Worm (Caenorhabditis elegans) whole organism, L1 larva: ENCODE measurements around the gene chil-9.

Experiments used
- C34B4.2 ChIP-seq: sonication (generic microtip); optimal IDR thresholded peaks from 2 replicates; lab custom pipeline; 2017; ENCODE audit warnings: mild to moderate bottlenecking, missing genetic modification characterization, missing compliant biosample characterization
- aha-1 ChIP-seq: fragments of 150-350 bp; optimal IDR thresholded peaks from 2 replicates; lab custom pipeline; 2014; ENCODE audit warnings: missing biosample characterization, missing genetic modification characterization
- ceh-8 ChIP-seq: fragments of 200-800 bp; sonication (Bioruptor generic); optimal IDR thresholded peaks from 2 replicates; lab custom pipeline; 2018; ENCODE audit warnings: mild to moderate bottlenecking, missing genetic modification characterization, moderate library complexity, missing compliant biosample characterization
- ceh-82 ChIP-seq, 3 experiments: fragments of 150-350 bp in 1 of 3; sonication (generic microtip) in 2 of 3; optimal IDR thresholded peaks; 2 replicates each; lab custom pipeline; 2014 to 2017; ENCODE audit warnings: missing biosample characterization in 3 of 3, missing genetic modification characterization in 3 of 3
- ceh-88 ChIP-seq: fragments of 200-800 bp; sonication (Bioruptor generic); IDR thresholded peaks from 2 replicates; pipeline ENCODE4 v1.3.6; 2022; ENCODE audit warnings: missing genetic modification characterization, missing compliant biosample characterization
- dpl-1 ChIP-seq, 3 experiments: fragments of 150-350 bp in 2 of 3; sonication (generic microtip) in 1 of 3; optimal IDR thresholded peaks; 2 replicates each; lab custom pipeline; 2014 to 2017; ENCODE audit warnings: missing biosample characterization in 3 of 3, missing genetic modification characterization in 3 of 3, missing genetic modification reagents in 3 of 3
- egl-13 ChIP-seq: sonication (generic microtip); optimal IDR thresholded peaks from 2 replicates; lab custom pipeline; 2016; ENCODE audit warnings: missing genotype, missing genetic modification reagents, missing genetic modification characterization, missing compliant biosample characterization
- fos-1 ChIP-seq: fragments of 150-350 bp; optimal IDR thresholded peaks from 2 replicates; lab custom pipeline; 2014; ENCODE audit warnings: missing biosample characterization, missing genetic modification characterization
- irx-1 ChIP-seq: sonication (generic microtip); optimal IDR thresholded peaks from 2 replicates; lab custom pipeline; 2016; ENCODE audit warnings: missing genetic modification characterization, missing compliant biosample characterization
- lin-15B ChIP-seq: fragments of 150-350 bp; sonication (generic microtip); optimal IDR thresholded peaks from 3 replicates; lab custom pipeline; 2014; ENCODE audit warnings: missing biosample characterization, missing genetic modification characterization
- lsy-2 ChIP-seq, 2 experiments: fragments of 150-350 bp; optimal IDR thresholded peaks; 2 replicates each; lab custom pipeline; 2014; ENCODE audit warnings: missing biosample characterization in 2 of 2, missing genetic modification characterization in 2 of 2
- nhr-12 ChIP-seq: sonication (generic microtip); optimal IDR thresholded peaks from 2 replicates; lab custom pipeline; 2017; ENCODE audit warnings: missing biosample characterization, missing genetic modification characterization
- nhr-28 ChIP-seq: fragments of 150-350 bp; optimal IDR thresholded peaks from 2 replicates; lab custom pipeline; 2014; ENCODE audit warnings: missing biosample characterization, missing genetic modification characterization
- nhr-77 ChIP-seq: fragments of 150-350 bp; optimal IDR thresholded peaks from 2 replicates; lab custom pipeline; 2014; ENCODE audit warnings: missing biosample characterization, missing genetic modification characterization
- nhr-84 ChIP-seq: sonication (generic microtip); optimal IDR thresholded peaks from 2 replicates; lab custom pipeline; 2017; ENCODE audit warnings: missing biosample characterization, missing genetic modification characterization
- nhr-85 ChIP-seq: sonication (generic microtip); peaks from one replicate; lab custom pipeline; 2016; ENCODE audit warnings: missing genetic modification characterization, inconsistent platforms, missing compliant biosample characterization
- nhr-90 ChIP-seq: sonication (generic microtip); optimal IDR thresholded peaks from 2 replicates; lab custom pipeline; 2016; ENCODE audit warnings: mild to moderate bottlenecking, missing genetic modification characterization, missing compliant biosample characterization; ENCODE audit not compliant: poor library complexity
- sox-4 ChIP-seq: sonication (generic microtip); optimal IDR thresholded peaks from 2 replicates; lab custom pipeline; 2016; ENCODE audit warnings: missing genetic modification characterization, missing compliant biosample characterization
- sptf-1 ChIP-seq: fragments of 150-350 bp; optimal IDR thresholded peaks from 2 replicates; lab custom pipeline; 2014; ENCODE audit warnings: missing biosample characterization, missing genetic modification characterization
- unc-98 ChIP-seq: fragments of 200-800 bp; sonication (Bioruptor generic); IDR thresholded peaks from 2 replicates; pipeline ENCODE4 v1.3.6; 2022; ENCODE audit warnings: missing genetic modification characterization, missing compliant biosample characterization
- xbp-1 ChIP-seq: sonication (generic microtip); optimal IDR thresholded peaks from 2 replicates; lab custom pipeline; 2016; ENCODE audit warnings: missing genetic modification characterization, missing compliant biosample characterization
- zag-1 ChIP-seq: fragments of 150-350 bp; optimal IDR thresholded peaks from 2 replicates; lab custom pipeline; 2014; ENCODE audit warnings: missing biosample characterization, missing genetic modification characterization
- ztf-4 ChIP-seq: fragments of 150-350 bp; optimal IDR thresholded peaks from 2 replicates; lab custom pipeline; 2014; ENCODE audit warnings: missing biosample characterization, missing genetic modification characterization

chil-9 gene

DNA sequence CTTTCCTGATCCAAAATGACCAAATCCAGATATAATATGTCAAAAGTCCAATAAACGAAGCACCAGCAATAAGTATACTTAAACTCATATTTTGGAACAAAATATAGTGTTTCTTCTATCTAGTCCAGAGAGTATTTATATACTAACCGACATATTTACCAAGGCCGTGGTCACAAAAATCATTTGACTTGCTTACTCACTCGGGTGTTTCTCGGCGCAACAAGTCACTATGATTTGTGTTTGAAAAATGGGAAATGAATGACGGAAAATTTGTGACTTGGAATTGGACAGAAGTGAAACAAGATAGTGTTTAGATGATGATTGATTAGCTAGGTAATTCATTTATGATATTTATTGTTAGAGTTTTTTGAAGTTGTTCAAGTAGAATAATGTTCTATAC lies 44.9 kb downstream of the chil-9 start, which contains the start of gene cyp-13A5 (continued):
- TF ChIP-seq dpl-1 (GFP tag; optimal IDR thresholded peaks at IDR 0.05; lab: Kevin White, UChicago) (no peak), egl-13 (no peak), nhr-84 (tag; lab: Kevin White, UChicago) (no peak), ceh-88 (no peak), fos-1 (no peak), xbp-1 (tag; lab: Kevin White, UChicago) (no peak), ztf-4 (no peak)

DNA sequence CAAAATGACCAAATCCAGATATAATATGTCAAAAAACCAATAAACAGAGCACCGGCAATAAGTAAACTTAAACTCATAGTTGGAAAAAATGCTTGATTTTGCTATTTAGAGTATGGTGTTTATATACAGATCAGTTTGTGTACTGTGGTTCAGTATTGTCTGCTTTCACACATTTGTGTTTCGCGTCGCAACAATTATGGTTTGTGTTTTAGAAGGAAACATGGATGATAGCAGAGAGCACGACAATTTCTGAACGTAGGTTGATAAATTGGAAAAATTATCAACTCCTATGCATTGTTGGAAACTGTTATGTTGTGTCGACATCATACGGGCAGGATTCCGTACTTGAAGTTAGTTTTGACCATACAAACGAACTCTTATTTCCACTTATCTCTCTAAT lies 47.5 kb downstream of the chil-9 start, which contains the start of gene cyp-13A4:
Gene cyp-13A4, minus strand, starts transcription at position 77 of the 400 bp plus-strand sequence.
- TF ChIP-seq zag-1 (tag; lab: Kevin White, UChicago) (no peak), nhr-28 (no peak), ceh-82 (tag; optimal IDR thresholded peaks at IDR 0.05; lab: Kevin White, UChicago) (no peak), nhr-12 (no peak), aha-1 (tag; lab: Kevin White, UChicago) (no peak), sptf-1 (no peak), nhr-77 (tag; lab: Kevin White, UChicago) (no peak), ceh-8 (no peak), ztf-4 (no peak), lsy-2 (tag; optimal IDR thresholded peaks at IDR 0.05; lab: Kevin White, UChicago) (no peak), C34B4.2 (no peak), xbp-1 (tag; lab: Kevin White, UChicago) (no peak), unc-98 (GFP tag; lab: Robert Waterston, UW) (no peak), lin-15B (tag; lab: Kevin White, UChicago) (no peak), nhr-84 (tag; lab: Kevin White, UChicago) (no peak), nhr-90 (tag; lab: Kevin White, UChicago) (no peak), irx-1 (tag; lab: Kevin White, UChicago) (no peak), dpl-1 (GFP tag; optimal IDR thresholded peaks at IDR 0.05; lab: Kevin White, UChicago) (no peak), nhr-85 (tag; lab: Kevin White, UChicago) (no peak), sox-4 (tag; lab: Kevin White, UChicago) (no peak)
- TF ChIP-seq, all 84 proteins: peak for 0
